Worm (Caenorhabditis elegans): ENCODE results near the gene sdz-13.

Gene sdz-13

DNA sequence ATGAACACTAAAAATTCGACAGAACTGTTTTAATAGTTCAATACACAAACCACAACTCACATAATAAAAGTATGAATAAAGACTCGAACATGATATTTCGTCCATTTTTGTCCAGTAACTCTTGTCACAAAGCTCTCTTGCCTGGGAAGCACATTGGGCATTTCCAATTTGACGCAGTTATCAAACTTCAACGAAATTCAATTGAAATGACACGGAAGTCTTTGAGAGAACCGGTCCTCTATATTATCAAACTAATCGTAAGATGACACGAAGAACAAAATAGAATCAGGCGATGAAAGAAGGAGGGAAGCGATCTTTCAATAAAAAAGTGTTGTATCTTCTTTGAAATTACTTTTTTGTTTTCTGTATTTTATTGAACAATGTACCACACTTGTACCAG, 24.4 kb downstream of the sdz-13 start, which contains the start of gene T11G6.3:
Gene T11G6.3, minus strand, starts transcription at position 189 of the 400 bp plus-strand sequence.
- TF ChIP-seq T07F8.4 (tag; optimal IDR thresholded peaks at IDR 0.05) (no peak), D2030.7 (GFP tag; IDR thresholded peaks at IDR 0.05) (no peak), aptf-2 (GFP tag; conservative IDR thresholded peaks at IDR 0.05) (no peak), ztf-25 (GFP tag; IDR thresholded peaks at IDR 0.05) (no peak), Y79H2A.3 (GFP tag; conservative IDR thresholded peaks at IDR 0.05) (no peak), ceh-58 (GFP tag; IDR thresholded peaks at IDR 0.05) (no peak), mxl-1 (tag; optimal IDR thresholded peaks at IDR 0.05) (no peak), F39B2.1 (GFP tag; IDR thresholded peaks at IDR 0.05) (no peak)

ce11 chrIV:10854042-10854441, 25.4 kb downstream of the sdz-13 start:
- no peak for TF ChIP-seq Y56A3A.18 (GFP tag; IDR thresholded peaks at IDR 0.05)
- no peak for TF ChIP-seq T07F8.4 (tag; optimal IDR thresholded peaks at IDR 0.05)

- TF ChIP-seq efl-1 (GFP tag; optimal IDR thresholded peaks at IDR 0.05): no peak
- no peak for TF ChIP-seq B0336.3 (GFP tag; IDR thresholded peaks at IDR 0.05)
- TF ChIP-seq hmg-1.2 (GFP tag; IDR thresholded peaks at IDR 0.05): peak; percentile 25; the same call in 1 of the 2 replicates
- TF ChIP-seq attf-3 (GFP tag; conservative IDR thresholded peaks at IDR 0.05): no peak
- no peak for TF ChIP-seq snpc-3.4 (tag; optimal IDR thresholded peaks at IDR 0.05)
- no peak for TF ChIP-seq tlf-1 (GFP tag; optimal IDR thresholded peaks at IDR 0.05)
Observed at ce11 chrIV:10852403-10852802, 27.0 kb downstream of the sdz-13 start.

ce11 chrIV:10851833-10852232, 27.6 kb downstream of the sdz-13 start, which contains the start of gene T11G6.4:
Gene T11G6.4, minus strand, starts transcription at chrIV:10851933.
- TF ChIP-seq tbx-9 (tag; optimal IDR thresholded peaks at IDR 0.05; ENCODE audit: borderline replicate concordance): no peak
- no peak for TF ChIP-seq madf-3 (GFP tag; IDR thresholded peaks at IDR 0.05)
- TF ChIP-seq let-526 (GFP tag; IDR thresholded peaks at IDR 0.05): no peak
- no peak for TF ChIP-seq sdz-38 (tag; optimal IDR thresholded peaks at IDR 0.05)
- TF ChIP-seq lir-1 (GFP tag; conservative IDR thresholded peaks at IDR 0.05): no peak
- TF ChIP-seq F57A8.1 (GFP tag; optimal IDR thresholded peaks at IDR 0.05): no peak
- no peak for TF ChIP-seq nhr-90 (tag; optimal IDR thresholded peaks at IDR 0.05)
- no peak for TF ChIP-seq let-607 (tag; optimal IDR thresholded peaks at IDR 0.05)
- TF ChIP-seq ztf-28 (GFP tag; IDR thresholded peaks at IDR 0.05): no peak
- TF ChIP-seq F10E7.11 (tag; optimal IDR thresholded peaks at IDR 0.05): no peak

DNA sequence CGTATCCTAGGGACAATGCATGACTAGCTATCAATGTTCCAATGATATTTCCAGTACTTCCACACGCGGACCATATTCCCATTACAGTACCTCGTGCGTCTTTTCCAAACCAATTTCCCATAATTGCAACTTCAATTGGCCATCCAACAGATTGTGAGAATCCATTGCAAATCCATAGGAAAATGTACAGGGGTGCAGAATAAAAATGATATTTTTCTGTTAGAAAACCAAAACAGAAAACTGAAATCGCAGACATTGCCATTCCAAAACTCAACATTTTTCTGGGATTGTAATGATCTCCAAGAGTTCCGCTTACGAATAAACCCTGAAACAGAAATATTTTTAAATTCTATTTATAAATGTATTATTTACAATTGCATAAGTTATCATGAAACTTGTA, 28.3 kb downstream of the sdz-13 start:
- no peak for TF ChIP-seq ztf-25 (GFP tag; IDR thresholded peaks at IDR 0.05)
- no peak for TF ChIP-seq mel-28 (tag; optimal IDR thresholded peaks at IDR 0.05; ENCODE audit: borderline replicate concordance)
- TF ChIP-seq lsy-27 (tag; optimal IDR thresholded peaks at IDR 0.05; ENCODE audit: borderline replicate concordance, insufficient read depth): no peak
- TF ChIP-seq lin-40 (tag; optimal IDR thresholded peaks at IDR 0.05): no peak
- no peak for TF ChIP-seq ztf-6 (GFP tag; IDR thresholded peaks at IDR 0.05)
- TF ChIP-seq sptf-2 (GFP tag; optimal IDR thresholded peaks at IDR 0.05): no peak
- TF ChIP-seq attf-5 (GFP tag; optimal IDR thresholded peaks at IDR 0.05): no peak
- no peak for TF ChIP-seq nfyb-1 (GFP tag; IDR thresholded peaks at IDR 0.05)
- TF ChIP-seq zfh-2 (GFP tag; conservative IDR thresholded peaks at IDR 0.05): no peak
- no peak for TF ChIP-seq dpl-1 (GFP tag; optimal IDR thresholded peaks at IDR 0.05)
- TF ChIP-seq T07F8.4 (tag; optimal IDR thresholded peaks at IDR 0.05): no peak
- no peak for TF ChIP-seq let-526 (GFP tag; IDR thresholded peaks at IDR 0.05)
- no peak for TF ChIP-seq somi-1 (GFP tag; optimal IDR thresholded peaks at IDR 0.05)
- no peak for TF ChIP-seq Y95B8A.8 (GFP tag; IDR thresholded peaks at IDR 0.05)
- no peak for TF ChIP-seq ztf-18 (tag; optimal IDR thresholded peaks at IDR 0.05)
- TF ChIP-seq attf-6 (GFP tag; IDR thresholded peaks at IDR 0.05): no peak

Data from whole organism, young adult.